Worm (Caenorhabditis elegans): Measurements from ENCODE around the gene mks-2.

DNA sequence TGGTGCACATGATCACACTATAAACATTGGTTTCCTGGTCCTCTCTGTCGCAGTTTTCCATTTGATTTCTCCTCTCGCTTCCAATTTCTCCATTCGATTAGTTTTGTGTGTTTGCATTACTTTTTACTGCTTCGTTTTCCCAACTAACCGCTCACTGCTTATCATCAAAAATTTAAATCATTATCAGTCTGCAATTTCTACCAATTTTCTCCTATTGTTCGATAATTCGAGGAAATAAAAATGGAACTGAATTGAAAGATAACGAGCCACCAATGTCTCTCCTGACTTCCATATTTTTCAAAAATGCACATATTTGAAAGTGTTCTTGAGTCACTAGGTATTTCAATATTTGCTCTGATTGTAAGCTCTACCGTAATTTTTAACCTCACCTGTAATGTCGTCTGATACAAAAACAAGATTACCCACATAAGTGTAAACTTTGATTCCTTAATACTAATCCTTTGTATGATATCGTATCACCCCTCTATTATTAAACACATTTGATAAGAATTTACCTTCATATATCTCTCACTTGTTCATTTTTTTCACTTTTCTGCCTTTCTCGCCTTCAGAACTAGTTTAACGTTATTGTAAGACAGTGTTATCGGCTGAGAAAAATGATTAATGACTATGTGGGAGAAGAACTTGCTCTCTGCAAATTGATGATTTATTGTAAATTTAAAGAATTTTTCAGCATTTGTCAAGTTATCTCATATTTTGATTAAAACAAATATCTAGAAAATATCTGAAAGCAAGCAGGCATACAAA, 41.1 kb downstream of the mks-2 start:
- TF ChIP-seq ceh-22 (tag; optimal IDR thresholded peaks at IDR 0.05), result no peak
- no peak for TF ChIP-seq ref-2 (tag; optimal IDR thresholded peaks at IDR 0.05)
- TF ChIP-seq zip-5 (tag; optimal IDR thresholded peaks at IDR 0.05), result no peak
- TF ChIP-seq ceh-2 (tag; optimal IDR thresholded peaks at IDR 0.05), result no peak
- no peak for TF ChIP-seq tbx-2 (tag; optimal IDR thresholded peaks at IDR 0.05)
- TF ChIP-seq nhr-11 (tag; optimal IDR thresholded peaks at IDR 0.05), result no peak
- no peak for TF ChIP-seq unc-3 (GFP tag; conservative IDR thresholded peaks at IDR 0.05)
- TF ChIP-seq unc-3 (tag; optimal IDR thresholded peaks at IDR 0.05), result no peak
